Comparison of ENCODE assay signal across 1 fruit fly cellular context in genomic region chrX:11678539-11679040, dm6.
TF ChIP-seq lines count a peak whose summit lies in the region.

Vlet (minus strand) TSS chrX:11678589.
bif (plus strand) TSS chrX:11678970.

TF ChIP-seq in whole organism, embryonic, 481 proteins besides CTCF, POLR2A, EP300 and RAD21 (continued from another document and continues in another):
- peak in 1 of 2 experiments; percentile 58 for TF ChIP-seq bsh (GFP tag; optimal IDR thresholded peaks at IDR 0.05; lab: Kevin White, UChicago)
- TF ChIP-seq CG4282 (GFP tag; optimal IDR thresholded peaks at IDR 0.05; lab: Kevin White, UChicago), result no peak
- peak; percentile 14 for TF ChIP-seq Sry-β (GFP tag; optimal IDR thresholded peaks at IDR 0.05; lab: Kevin White, UChicago)
- TF ChIP-seq CG1602 (GFP tag; optimal IDR thresholded peaks at IDR 0.05; lab: Kevin White, UChicago), result peak; percentile 52
- peak; percentile 78 for TF ChIP-seq CG13424 (tag; optimal IDR thresholded peaks at IDR 0.05; lab: Kevin White, UChicago)
- peak; percentile 64 for TF ChIP-seq Nf-YC (tag; optimal IDR thresholded peaks at IDR 0.05; lab: Kevin White, UChicago)
- 0 out of 3 replicates have a peak, but pooled peaks have one; percentile 18 for TF ChIP-seq CG6175 (GFP tag; IDR thresholded peaks at IDR 0.05; lab: Robert Waterston, UW)
- peak; percentile 56 for TF ChIP-seq CG15696 (tag; optimal IDR thresholded peaks at IDR 0.05; lab: Kevin White, UChicago)
- TF ChIP-seq p53 (GFP tag; optimal IDR thresholded peaks at IDR 0.05; lab: Kevin White, UChicago), result no peak
- peak; percentile 41 for TF ChIP-seq pum (GFP tag; optimal IDR thresholded peaks at IDR 0.05; lab: Kevin White, UChicago)
- peak; percentile 44 for TF ChIP-seq CG2116 (GFP tag; optimal IDR thresholded peaks at IDR 0.05; lab: Kevin White, UChicago)
- peak in 1 of 3 experiments; percentile 69 for TF ChIP-seq lola (GFP tag; optimal IDR thresholded peaks at IDR 0.05; lab: Kevin White, UChicago)
- TF ChIP-seq PHDP (tag; optimal IDR thresholded peaks at IDR 0.05; lab: Kevin White, UChicago), result peak; percentile 60
- peak; percentile 53 for TF ChIP-seq HLH54F (GFP tag; optimal IDR thresholded peaks at IDR 0.05; lab: Kevin White, UChicago)
- peak; percentile 58 for TF ChIP-seq CG10979 (tag; optimal IDR thresholded peaks at IDR 0.05; lab: Kevin White, UChicago)
- no peak for TF ChIP-seq Hey (tag; optimal IDR thresholded peaks at IDR 0.05; lab: Kevin White, UChicago)
- peak; percentile 73 for TF ChIP-seq CG3847 (GFP tag; IDR thresholded peaks at IDR 0.05; lab: Robert Waterston, UW)
- no peak for TF ChIP-seq dimm (GFP tag; IDR thresholded peaks at IDR 0.05; lab: Robert Waterston, UW)
- no peak; the same call in 1 of the 2 replicates for TF ChIP-seq ranshi (GFP tag; IDR thresholded peaks at IDR 0.05; lab: Robert Waterston, UW)
- TF ChIP-seq Sox100B (GFP tag; optimal IDR thresholded peaks at IDR 0.05; lab: Kevin White, UChicago), result peak; percentile 75
- TF ChIP-seq CHES-1-like (GFP tag; optimal IDR thresholded peaks at IDR 0.05; lab: Kevin White, UChicago), result no peak
- TF ChIP-seq Bteb2 (GFP tag; optimal IDR thresholded peaks at IDR 0.05; lab: Kevin White, UChicago), result peak; percentile 17
- no peak for TF ChIP-seq ERR (GFP tag; optimal IDR thresholded peaks at IDR 0.05; lab: Kevin White, UChicago)
- TF ChIP-seq GATAe (GFP tag; conservative IDR thresholded peaks at IDR 0.05; lab: Robert Waterston, UW), result no peak
- TF ChIP-seq ash1 (GFP tag; optimal IDR thresholded peaks at IDR 0.05; lab: Kevin White, UChicago), result no peak
- TF ChIP-seq Meics (GFP tag; optimal IDR thresholded peaks at IDR 0.05; lab: Kevin White, UChicago), result peak; percentile 76
- no peak for TF ChIP-seq Lhr (GFP tag; optimal IDR thresholded peaks at IDR 0.05; lab: Kevin White, UChicago)
- TF ChIP-seq Oli (tag; optimal IDR thresholded peaks at IDR 0.05; lab: Kevin White, UChicago), result peak; percentile 58
- no peak for TF ChIP-seq tna (GFP tag; IDR thresholded peaks at IDR 0.05; lab: Robert Waterston, UW; ENCODE audit: partially characterized antibody)
- no peak for TF ChIP-seq Hr78 (GFP tag; optimal IDR thresholded peaks at IDR 0.05; lab: Kevin White, UChicago)
- TF ChIP-seq CG9932 (GFP tag; IDR thresholded peaks at IDR 0.05; lab: Robert Waterston, UW), result peak; percentile 74
- peak; percentile 89 for TF ChIP-seq sens (GFP tag; lab: Kevin White, UChicago)
- TF ChIP-seq CG1792 (GFP tag; optimal IDR thresholded peaks at IDR 0.05; lab: Kevin White, UChicago), result peak; percentile 7
- TF ChIP-seq CG15011 (GFP tag; optimal IDR thresholded peaks at IDR 0.05; lab: Kevin White, UChicago), result peak; percentile 23
- peak; percentile 68 for TF ChIP-seq Opbp (GFP tag; IDR thresholded peaks at IDR 0.05; lab: Robert Waterston, UW; ENCODE audit: partially characterized antibody)
- peak; percentile 78 for TF ChIP-seq CG15269 (tag; optimal IDR thresholded peaks at IDR 0.05; lab: Kevin White, UChicago)
- no peak for TF ChIP-seq CG7745 (tag; optimal IDR thresholded peaks at IDR 0.05; lab: Kevin White, UChicago)
- no peak for TF ChIP-seq CG2875 (GFP tag; optimal IDR thresholded peaks at IDR 0.05; lab: Kevin White, UChicago)
- peak; percentile 80 for TF ChIP-seq nmo (GFP tag; optimal IDR thresholded peaks at IDR 0.05; lab: Kevin White, UChicago)
- peak; percentile 55 for TF ChIP-seq Fer1 (GFP tag; optimal IDR thresholded peaks at IDR 0.05; lab: Kevin White, UChicago)
- no peak for TF ChIP-seq cas (GFP tag; IDR thresholded peaks at IDR 0.05; lab: Robert Waterston, UW)
- no peak for TF ChIP-seq TFAM (GFP tag; optimal IDR thresholded peaks at IDR 0.05; lab: Kevin White, UChicago)
- TF ChIP-seq grn (GFP tag; optimal IDR thresholded peaks at IDR 0.05; lab: Kevin White, UChicago), result no peak
- TF ChIP-seq Sox102F (GFP tag; optimal IDR thresholded peaks at IDR 0.05; lab: Kevin White, UChicago), result no peak
- TF ChIP-seq slou (GFP tag; optimal IDR thresholded peaks at IDR 0.05; lab: Kevin White, UChicago), result peak; percentile 11
- no peak for TF ChIP-seq fd64A (GFP tag; optimal IDR thresholded peaks at IDR 0.05; lab: Kevin White, UChicago)
- peak; percentile 69 for TF ChIP-seq sug (tag; optimal IDR thresholded peaks at IDR 0.05; lab: Kevin White, UChicago)
- TF ChIP-seq CG14965 (GFP tag; optimal IDR thresholded peaks at IDR 0.05; lab: Kevin White, UChicago; ENCODE audit: borderline replicate concordance), result no peak
- no peak for TF ChIP-seq psq (GFP tag; optimal IDR thresholded peaks at IDR 0.05; lab: Kevin White, UChicago)
- TF ChIP-seq cwo (GFP tag; optimal IDR thresholded peaks at IDR 0.05; lab: Kevin White, UChicago), result peak; percentile 44
- TF ChIP-seq so (GFP tag; IDR thresholded peaks at IDR 0.05; lab: Robert Waterston, UW), result no peak
- no peak for TF ChIP-seq kni (GFP tag; optimal IDR thresholded peaks at IDR 0.05; lab: Kevin White, UChicago)
- 0 out of 2 replicates have a peak, but pooled peaks have one; percentile 42 for TF ChIP-seq sob (GFP tag; IDR thresholded peaks at IDR 0.05; lab: Robert Waterston, UW)
- no peak for TF ChIP-seq pros (GFP tag; optimal IDR thresholded peaks at IDR 0.05; lab: Kevin White, UChicago)
- TF ChIP-seq CG3281 (GFP tag; optimal IDR thresholded peaks at IDR 0.05; lab: Kevin White, UChicago), result peak; percentile 68
- TF ChIP-seq Awh (GFP tag; IDR thresholded peaks at IDR 0.05; lab: Robert Waterston, UW), result no peak
- TF ChIP-seq Sin3A (optimal IDR thresholded peaks at IDR 0.05; lab: Kevin White, UChicago), result peak; percentile 10
- no peak for TF ChIP-seq Lpt (GFP tag; optimal IDR thresholded peaks at IDR 0.05; lab: Kevin White, UChicago)
- TF ChIP-seq CG4328 (GFP tag; optimal IDR thresholded peaks at IDR 0.05; lab: Kevin White, UChicago), result peak; percentile 62
- TF ChIP-seq prd (optimal IDR thresholded peaks at IDR 0.05; lab: Kevin White, UChicago), result no peak
- TF ChIP-seq prd (GFP tag; IDR thresholded peaks at IDR 0.05; lab: Robert Waterston, UW), result 0 out of 3 replicates have a peak, but pooled peaks have one; percentile 50
- TF ChIP-seq NfI (GFP tag; optimal IDR thresholded peaks at IDR 0.05; lab: Kevin White, UChicago), result peak; percentile 75
- no peak for TF ChIP-seq NK7.1 (GFP tag; optimal IDR thresholded peaks at IDR 0.05; lab: Kevin White, UChicago)
- peak; percentile 33 for TF ChIP-seq Asciz (GFP tag; optimal IDR thresholded peaks at IDR 0.05; lab: Kevin White, UChicago)
- no peak for TF ChIP-seq Vsx1 (GFP tag; optimal IDR thresholded peaks at IDR 0.05; lab: Kevin White, UChicago)
- TF ChIP-seq nau (GFP tag; optimal IDR thresholded peaks at IDR 0.05; lab: Kevin White, UChicago), result no peak
- peak; percentile 76 for TF ChIP-seq Xbp1 (GFP tag; optimal IDR thresholded peaks at IDR 0.05; lab: Kevin White, UChicago)
- TF ChIP-seq bowl (GFP tag; IDR thresholded peaks at IDR 0.05; lab: Robert Waterston, UW), result no peak
- TF ChIP-seq CG31388 (GFP tag; optimal IDR thresholded peaks at IDR 0.05; lab: Kevin White, UChicago), result peak; percentile 16
- no peak for TF ChIP-seq MTF-1 (GFP tag; optimal IDR thresholded peaks at IDR 0.05; lab: Kevin White, UChicago; ENCODE audit: borderline replicate concordance)
- peak; percentile 18 for TF ChIP-seq Side (GFP tag; optimal IDR thresholded peaks at IDR 0.05; lab: Kevin White, UChicago)
- no peak for TF ChIP-seq pan (optimal IDR thresholded peaks at IDR 0.05; lab: Kevin White, UChicago)
- peak in 1 of 2 experiments; percentile 49 for TF ChIP-seq pan (GFP tag; optimal IDR thresholded peaks at IDR 0.05 in 1 of 2, IDR thresholded peaks at IDR 0.05 in 1 of 2)
- TF ChIP-seq Spps (tag; optimal IDR thresholded peaks at IDR 0.05; lab: Kevin White, UChicago), result peak; percentile 19
- peak; percentile 15; the same call in 1 of the 2 replicates for TF ChIP-seq ttk (GFP tag; IDR thresholded peaks at IDR 0.05; lab: Robert Waterston, UW)
- TF ChIP-seq Stat92E (GFP tag; optimal IDR thresholded peaks at IDR 0.05; lab: Kevin White, UChicago), result no peak
- TF ChIP-seq Sry-δ (GFP tag; optimal IDR thresholded peaks at IDR 0.05; lab: Kevin White, UChicago), result peak; percentile 61
- TF ChIP-seq dpn (GFP tag; optimal IDR thresholded peaks at IDR 0.05; lab: Kevin White, UChicago), result peak; percentile 37 to 60
- peak; percentile 25 for TF ChIP-seq Fer2 (tag; optimal IDR thresholded peaks at IDR 0.05; lab: Kevin White, UChicago)
- peak; percentile 87 for TF ChIP-seq CG17361 (GFP tag; IDR thresholded peaks at IDR 0.05; lab: Robert Waterston, UW)
- TF ChIP-seq CG4707 (GFP tag; optimal IDR thresholded peaks at IDR 0.05; lab: Kevin White, UChicago), result no peak
- no peak for TF ChIP-seq Tbp (GFP tag; optimal IDR thresholded peaks at IDR 0.05; lab: Kevin White, UChicago)
- no peak for TF ChIP-seq CG15479 (GFP tag; optimal IDR thresholded peaks at IDR 0.05; lab: Kevin White, UChicago)
- TF ChIP-seq Rfx (GFP tag; IDR thresholded peaks at IDR 0.05; lab: Robert Waterston, UW), result peak; percentile 67
- TF ChIP-seq CG12659 (GFP tag; optimal IDR thresholded peaks at IDR 0.05; lab: Kevin White, UChicago), result peak; percentile 71
- TF ChIP-seq abd-A (tag; optimal IDR thresholded peaks at IDR 0.05; lab: Kevin White, UChicago), result no peak
- 0 out of 3 replicates have a peak, but pooled peaks have one; percentile 30 for TF ChIP-seq ase (GFP tag; IDR thresholded peaks at IDR 0.05; lab: Robert Waterston, UW)
- no peak for TF ChIP-seq CG17568 (GFP tag; optimal IDR thresholded peaks at IDR 0.05; lab: Kevin White, UChicago)
- TF ChIP-seq tio (GFP tag; optimal IDR thresholded peaks at IDR 0.05; lab: Kevin White, UChicago), result peak; percentile 76
- TF ChIP-seq CG32532 (GFP tag; IDR thresholded peaks at IDR 0.05; lab: Robert Waterston, UW), result peak; percentile 67
- TF ChIP-seq croc (GFP tag; conservative IDR thresholded peaks at IDR 0.05; lab: Robert Waterston, UW), result peak; percentile 23; the same call in 2 of the 3 replicates
- peak; percentile 65 for TF ChIP-seq bcd (GFP tag; optimal IDR thresholded peaks at IDR 0.05; lab: Kevin White, UChicago)
- TF ChIP-seq CG12236 (GFP tag; optimal IDR thresholded peaks at IDR 0.05; lab: Kevin White, UChicago), result no peak
- no peak for TF ChIP-seq luna (GFP tag; optimal IDR thresholded peaks at IDR 0.05; lab: Kevin White, UChicago)
- TF ChIP-seq tgo (GFP tag; IDR thresholded peaks at IDR 0.05; lab: Robert Waterston, UW), result no peak; the same call in 2 of the 3 replicates
- peak; percentile 38 for TF ChIP-seq tap (tag; optimal IDR thresholded peaks at IDR 0.05; lab: Kevin White, UChicago)
- peak; percentile 52; the same call in 1 of the 3 replicates for TF ChIP-seq CG14860 (GFP tag; IDR thresholded peaks at IDR 0.05; lab: Robert Waterston, UW; ENCODE audit: partially characterized antibody)
- peak; percentile 27 for TF ChIP-seq fd3F (GFP tag; optimal IDR thresholded peaks at IDR 0.05; lab: Kevin White, UChicago)
- no peak for TF ChIP-seq CG6683 (GFP tag; optimal IDR thresholded peaks at IDR 0.05; lab: Kevin White, UChicago)
- TF ChIP-seq ac (GFP tag; optimal IDR thresholded peaks at IDR 0.05; lab: Kevin White, UChicago), result no peak
- TF ChIP-seq ham (GFP tag; IDR thresholded peaks at IDR 0.05; lab: Robert Waterston, UW), result no peak
- peak; percentile 69 for TF ChIP-seq CG13296 (GFP tag; optimal IDR thresholded peaks at IDR 0.05; lab: Kevin White, UChicago)
- TF ChIP-seq trem (tag; optimal IDR thresholded peaks at IDR 0.05; lab: Kevin White, UChicago), result peak; percentile 65
- TF ChIP-seq hb (GFP tag; IDR thresholded peaks at IDR 0.05; lab: Robert Waterston, UW; ENCODE audit: partially characterized antibody), result peak; percentile 58; the same call in 1 of the 3 replicates
- TF ChIP-seq ewg (GFP tag; optimal IDR thresholded peaks at IDR 0.05; lab: Kevin White, UChicago), result peak; percentile 50
- TF ChIP-seq CG8359 (GFP tag; optimal IDR thresholded peaks at IDR 0.05; lab: Kevin White, UChicago; ENCODE audit: borderline replicate concordance), result no peak
- no peak for TF ChIP-seq CG43689 (GFP tag; IDR thresholded peaks at IDR 0.05; lab: Robert Waterston, UW)
- no peak for TF ChIP-seq dm (GFP tag; optimal IDR thresholded peaks at IDR 0.05; lab: Kevin White, UChicago)
- peak; percentile 60 for TF ChIP-seq esg (GFP tag; conservative IDR thresholded peaks at IDR 0.05; lab: Robert Waterston, UW)
- TF ChIP-seq CG12071 (GFP tag; optimal IDR thresholded peaks at IDR 0.05; lab: Kevin White, UChicago), result no peak
- TF ChIP-seq CG10366 (GFP tag; IDR thresholded peaks at IDR 0.05; lab: Robert Waterston, UW), result peak; percentile 41; the same call in 1 of the 2 replicates
- peak; percentile 78 for TF ChIP-seq CG8924 (tag; optimal IDR thresholded peaks at IDR 0.05; lab: Kevin White, UChicago)
- peak; percentile 53 for TF ChIP-seq H2.0 (GFP tag; IDR thresholded peaks at IDR 0.05; lab: Robert Waterston, UW)
- peak; percentile 80 for TF ChIP-seq CG2712 (tag; optimal IDR thresholded peaks at IDR 0.05; lab: Kevin White, UChicago)
- 0 out of 3 replicates have a peak, but pooled peaks have one; percentile 48 for TF ChIP-seq Dbx (GFP tag; IDR thresholded peaks at IDR 0.05; lab: Robert Waterston, UW)
- 0 out of 2 replicates have a peak, but pooled peaks have one; percentile 41 for TF ChIP-seq CG14014 (GFP tag; IDR thresholded peaks at IDR 0.05; lab: Robert Waterston, UW)
- TF ChIP-seq hkb (optimal IDR thresholded peaks at IDR 0.05; lab: Kevin White, UChicago), result no peak
- no peak for TF ChIP-seq hkb (GFP tag; IDR thresholded peaks at IDR 0.05; lab: Robert Waterston, UW)
- TF ChIP-seq tin (GFP tag; optimal IDR thresholded peaks at IDR 0.05; lab: Kevin White, UChicago), result peak; percentile 72
- TF ChIP-seq nerfin-1 (tag; optimal IDR thresholded peaks at IDR 0.05; lab: Kevin White, UChicago), result peak; percentile 25
- no peak for TF ChIP-seq CG8765 (GFP tag; IDR thresholded peaks at IDR 0.05; lab: Robert Waterston, UW)
- TF ChIP-seq CG7357 (GFP tag; IDR thresholded peaks at IDR 0.05; lab: Robert Waterston, UW), result peak; percentile 18; the same call in 1 of the 3 replicates
- no peak for TF ChIP-seq CG12219 (GFP tag; optimal IDR thresholded peaks at IDR 0.05; lab: Kevin White, UChicago)
- TF ChIP-seq CG5180 (GFP tag; optimal IDR thresholded peaks at IDR 0.05; lab: Kevin White, UChicago), result peak; percentile 25
- TF ChIP-seq ci (GFP tag; IDR thresholded peaks at IDR 0.05; lab: Robert Waterston, UW), result no peak
- TF ChIP-seq rib (GFP tag; IDR thresholded peaks at IDR 0.05; lab: Robert Waterston, UW), result no peak
- peak; percentile 34 for TF ChIP-seq CG34376 (GFP tag; optimal IDR thresholded peaks at IDR 0.05; lab: Kevin White, UChicago)
- peak; percentile 60 for TF ChIP-seq lmd (GFP tag; IDR thresholded peaks at IDR 0.05; lab: Robert Waterston, UW)
- TF ChIP-seq CG16863 (GFP tag; optimal IDR thresholded peaks at IDR 0.05; lab: Kevin White, UChicago), result no peak
- no peak for TF ChIP-seq crp (GFP tag; optimal IDR thresholded peaks at IDR 0.05; lab: Kevin White, UChicago)
- TF ChIP-seq CG12299 (tag; optimal IDR thresholded peaks at IDR 0.05; lab: Kevin White, UChicago), result peak; percentile 12
